Fruit fly (Drosophila melanogaster) whole organism, embryonic: ENCODE data around the gene CG31139.
A peak's percentile ranks its signal among the peaks of the same experiment; 100 is the strongest.

ENCODE experiments used
- CG10565 ChIP-seq: fragments of 200-800 bp; sonication (Bioruptor generic); optimal IDR thresholded peaks from 3 replicates; lab custom pipeline; 2016; ENCODE audit warnings: missing biosample characterization, mild to moderate bottlenecking, missing genetic modification characterization
- CG13296 ChIP-seq: fragments of 200-800 bp; sonication (Bioruptor generic); optimal IDR thresholded peaks from 3 replicates; lab custom pipeline; 2018; ENCODE audit warnings: missing biosample characterization, mild to moderate bottlenecking, missing genetic modification characterization
- CG31388 ChIP-seq: fragments of 200-800 bp; sonication (Bioruptor generic); optimal IDR thresholded peaks from 2 replicates; lab custom pipeline; 2016; ENCODE audit warnings: missing biosample characterization, missing genetic modification characterization
- CG3995 ChIP-seq: fragments of 200-800 bp; sonication (Bioruptor generic); optimal IDR thresholded peaks from 3 replicates; lab custom pipeline; 2016; ENCODE audit warnings: missing biosample characterization, missing genetic modification characterization
- CG4424 ChIP-seq: fragments of 200-800 bp; sonication (Bioruptor generic); optimal IDR thresholded peaks from 3 replicates; lab custom pipeline; 2016; ENCODE audit warnings: missing biosample characterization, missing genetic modification characterization
- CG5953 ChIP-seq: fragments of 200-800 bp; sonication (Bioruptor generic); IDR thresholded peaks from 2 replicates; pipeline ENCODE4 v1.3.6; 2022; ENCODE audit warnings: missing biosample characterization, missing genetic modification characterization
- CG7556 ChIP-seq: fragments of 200-800 bp; sonication (Bioruptor generic); optimal IDR thresholded peaks from 2 replicates; lab custom pipeline; 2017; ENCODE audit warnings: missing biosample characterization, mild to moderate bottlenecking, missing genetic modification characterization
- CG7963 ChIP-seq: fragments of 200-800 bp; sonication (Bioruptor generic); IDR thresholded peaks from 3 replicates; pipeline ENCODE4 v1.3.6; 2022; ENCODE audit warnings: missing biosample characterization, missing genetic modification characterization; ENCODE audit not compliant: partially characterized antibody
- CG9932 ChIP-seq: fragments of 200-800 bp; sonication (Bioruptor generic); IDR thresholded peaks from 2 replicates; pipeline ENCODE4 v1.3.6; 2022; ENCODE audit warnings: missing biosample characterization, missing genetic modification characterization
- Chrac-16 ChIP-seq: fragments of 200-800 bp; sonication (Bioruptor generic); optimal IDR thresholded peaks from 3 replicates; lab custom pipeline; 2016; ENCODE audit warnings: missing biosample characterization, missing genetic modification characterization
- CkIIα-i1 ChIP-seq: fragments of 200-800 bp; sonication (Bioruptor generic); IDR thresholded peaks from 2 replicates; pipeline ENCODE4 v1.3.6; 2022; ENCODE audit warnings: missing biosample characterization, missing genetic modification characterization
- D19A ChIP-seq: fragments of 200-800 bp; optimal IDR thresholded peaks from 3 replicates; lab custom pipeline; 2019; ENCODE audit warnings: missing biosample characterization, mild to moderate bottlenecking, missing genetic modification characterization, moderate library complexity
- E2f1 ChIP-seq: fragments of 200-800 bp; sonication (Bioruptor generic); IDR thresholded peaks from 2 replicates; pipeline ENCODE4 v1.3.6; 2022; ENCODE audit warnings: missing biosample characterization, missing genetic modification characterization
- Elba2 ChIP-seq: fragments of 200-800 bp; sonication (Bioruptor generic); optimal IDR thresholded peaks from 3 replicates; lab custom pipeline; 2016; ENCODE audit warnings: missing biosample characterization, missing genetic modification characterization
- HLHmδ ChIP-seq: fragments of 200-800 bp; sonication (Bioruptor generic); optimal IDR thresholded peaks from 2 replicates; lab custom pipeline; 2018; ENCODE audit warnings: missing biosample characterization, mild to moderate bottlenecking, missing genetic modification characterization, moderate library complexity
- Hmr ChIP-seq: fragments of 200-800 bp; sonication (Bioruptor generic); optimal IDR thresholded peaks from 3 replicates; lab custom pipeline; 2017; ENCODE audit warnings: mild to moderate bottlenecking, missing biosample characterization, missing genetic modification reagents, missing genetic modification characterization
- Hr39 ChIP-seq: fragments of >200 bp; optimal IDR thresholded peaks from 2 replicates; lab custom pipeline; 2017
- Lim3 ChIP-seq: fragments of 200-800 bp; sonication (Bioruptor generic); IDR thresholded peaks from 2 replicates; pipeline ENCODE4 v1.3.6; 2022; ENCODE audit warnings: missing biosample characterization, missing genetic modification characterization
- NfI ChIP-seq: fragments of 200-800 bp; sonication (Bioruptor generic); optimal IDR thresholded peaks from 3 replicates; lab custom pipeline; 2018; ENCODE audit warnings: missing biosample characterization, mild to moderate bottlenecking, missing genetic modification characterization, moderate library complexity
- Oli ChIP-seq: fragments of 200-800 bp; sonication (Bioruptor generic); optimal IDR thresholded peaks from 2 replicates; lab custom pipeline; 2018; ENCODE audit warnings: missing biosample characterization, mild to moderate bottlenecking, missing genetic modification characterization, moderate library complexity
- Optix ChIP-seq: fragments of 200-800 bp; sonication (Bioruptor generic); IDR thresholded peaks from 3 replicates; pipeline ENCODE4 v1.3.6; 2022; ENCODE audit warnings: missing biosample characterization, missing genetic modification characterization
- Rx ChIP-seq: fragments of 200-800 bp; sonication (Bioruptor generic); IDR thresholded peaks from 2 replicates; pipeline ENCODE4 v1.3.6; 2022; ENCODE audit warnings: missing biosample characterization, missing genetic modification characterization
- Sin3A ChIP-seq: fragments of >200 bp; optimal IDR thresholded peaks from 2 replicates; lab custom pipeline; 2018
- YL-1 ChIP-seq: fragments of 200-800 bp; sonication (Bioruptor generic); optimal IDR thresholded peaks from 3 replicates; lab custom pipeline; 2017; ENCODE audit warnings: missing biosample characterization, mild to moderate bottlenecking, missing genetic modification characterization
- disco-r ChIP-seq: fragments of 200-800 bp; sonication (Bioruptor generic); optimal IDR thresholded peaks from 2 replicates; lab custom pipeline; 2016; ENCODE audit warnings: missing biosample characterization, missing genetic modification characterization
- dm ChIP-seq: fragments of 200-800 bp; sonication (Bioruptor generic); optimal IDR thresholded peaks from 3 replicates; lab custom pipeline; 2016; ENCODE audit warnings: missing biosample characterization, missing genetic modification characterization
- exex ChIP-seq: fragments of 200-800 bp; sonication (Bioruptor generic); optimal IDR thresholded peaks from 4 replicates; lab custom pipeline; 2018; ENCODE audit warnings: missing biosample characterization, mild to moderate bottlenecking, missing genetic modification characterization, moderate library complexity
- eyg ChIP-seq: fragments of 200-800 bp; sonication (Bioruptor generic); optimal IDR thresholded peaks from 3 replicates; lab custom pipeline; 2016; ENCODE audit warnings: missing biosample characterization, missing genetic modification characterization
- fd64A ChIP-seq: fragments of 200-800 bp; sonication (Bioruptor generic); optimal IDR thresholded peaks from 3 replicates; lab custom pipeline; 2018; ENCODE audit warnings: missing biosample characterization, mild to moderate bottlenecking, missing genetic modification characterization
- gcm2 ChIP-seq: fragments of 200-800 bp; sonication (Bioruptor generic); optimal IDR thresholded peaks from 2 replicates; lab custom pipeline; 2016; ENCODE audit warnings: missing biosample characterization, missing genetic modification characterization
- gsb ChIP-seq: fragments of 200-800 bp; sonication (Bioruptor generic); IDR thresholded peaks from 2 replicates; pipeline ENCODE4 v1.3.6; 2022; ENCODE audit warnings: missing biosample characterization, missing genetic modification characterization
- ham ChIP-seq: fragments of 200-800 bp; sonication (Bioruptor generic); IDR thresholded peaks from 2 replicates; pipeline ENCODE4 v1.3.6; 2022; ENCODE audit warnings: missing biosample characterization, missing genetic modification characterization
- ind ChIP-seq: fragments of 200-800 bp; sonication (Bioruptor generic); optimal IDR thresholded peaks from 3 replicates; lab custom pipeline; 2016; ENCODE audit warnings: missing biosample characterization, missing genetic modification characterization
- inv ChIP-seq: fragments of 200-800 bp; sonication (Bioruptor generic); IDR thresholded peaks from 2 replicates; pipeline ENCODE4 v1.3.6; 2022; ENCODE audit warnings: missing biosample characterization, missing genetic modification characterization; ENCODE audit not compliant: partially characterized antibody
- jigr1 ChIP-seq: fragments of 200-800 bp; sonication (Bioruptor generic); IDR thresholded peaks from 3 replicates; pipeline ENCODE4 v1.3.6; 2022; ENCODE audit warnings: missing biosample characterization, missing genetic modification characterization
- lola ChIP-seq, 3 experiments: fragments of >200 bp in 2 of 3; fragments of 200-800 bp in 1 of 3; sonication (Bioruptor generic) in 1 of 3; optimal IDR thresholded peaks; 2 replicates each; lab custom pipeline; 2017 to 2019; ENCODE audit warnings: missing biosample characterization in 3 of 3, missing genetic modification characterization in 3 of 3, mild to moderate bottlenecking in 1 of 3, moderate library complexity in 1 of 3
- luna ChIP-seq: fragments of 200-800 bp; sonication (Bioruptor generic); optimal IDR thresholded peaks from 2 replicates; lab custom pipeline; 2016; ENCODE audit warnings: missing biosample characterization, missing genetic modification characterization
- nau ChIP-seq: fragments of 200-800 bp; sonication (Bioruptor generic); optimal IDR thresholded peaks from 3 replicates; lab custom pipeline; 2017; ENCODE audit warnings: missing biosample characterization, mild to moderate bottlenecking, missing genetic modification characterization, missing genetic modification reagents
- oc ChIP-seq: fragments of 200-800 bp; sonication (Bioruptor generic); optimal IDR thresholded peaks from 2 replicates; lab custom pipeline; 2018; ENCODE audit warnings: missing biosample characterization, mild to moderate bottlenecking, missing genetic modification characterization, moderate library complexity
- odd ChIP-seq: fragments of 200-800 bp; sonication (Bioruptor generic); optimal IDR thresholded peaks from 2 replicates; lab custom pipeline; 2017; ENCODE audit warnings: missing biosample characterization, mild to moderate bottlenecking, missing genetic modification characterization
- otp ChIP-seq: fragments of 200-800 bp; sonication (Bioruptor generic); IDR thresholded peaks from 3 replicates; pipeline ENCODE4, ENCODE4 v1.3.6; 2022; ENCODE audit warnings: missing biosample characterization, missing genetic modification characterization
- pan ChIP-seq, 4 experiments: fragments of >200 bp in 3 of 4; fragments of 200-800 bp in 1 of 4; sonication (Bioruptor generic) in 1 of 4; optimal IDR thresholded peaks in 3 of 4; IDR thresholded peaks in 1 of 4; 2 replicates each; pipeline versions ENCODE4 v1.3.6 to Lab custom; 2017 to 2022; ENCODE audit warnings: missing biosample characterization in 2 of 4, missing genetic modification characterization in 2 of 4, mixed read lengths in 1 of 4
- pho ChIP-seq: fragments of 200-800 bp; sonication (Bioruptor generic); optimal IDR thresholded peaks from 2 replicates; lab custom pipeline; 2016; ENCODE audit warnings: missing biosample characterization, missing genetic modification characterization
- sc ChIP-seq, 3 experiments: fragments of >200 bp in 2 of 3; fragments of 200-800 bp in 1 of 3; sonication (Bioruptor generic) in 1 of 3; optimal IDR thresholded peaks; 2 replicates in 2 of 3; 3 replicates in 1 of 3; lab custom pipeline; 2017; ENCODE audit warnings: mild to moderate bottlenecking in 1 of 3, missing biosample characterization in 1 of 3, missing genetic modification characterization in 1 of 3, missing genetic modification reagents in 1 of 3
- schlank ChIP-seq: fragments of 200-800 bp; sonication (Bioruptor generic); optimal IDR thresholded peaks from 2 replicates; lab custom pipeline; 2018; ENCODE audit warnings: missing biosample characterization, mild to moderate bottlenecking, missing genetic modification characterization
- slp2 ChIP-seq: fragments of 200-800 bp; sonication (Bioruptor generic); optimal IDR thresholded peaks from 2 replicates; lab custom pipeline; 2016; ENCODE audit warnings: missing biosample characterization, missing genetic modification characterization
- tin ChIP-seq: fragments of 200-800 bp; sonication (Bioruptor generic); optimal IDR thresholded peaks from 3 replicates; lab custom pipeline; 2016; ENCODE audit warnings: missing biosample characterization, missing genetic modification characterization
- vfl ChIP-seq: fragments of 200-800 bp; sonication (Bioruptor generic); optimal IDR thresholded peaks from 2 replicates; lab custom pipeline; 2016; ENCODE audit warnings: missing biosample characterization, missing genetic modification characterization
- zfh2 ChIP-seq: fragments of 200-800 bp; sonication (Bioruptor generic); optimal IDR thresholded peaks from 2 replicates; lab custom pipeline; 2016; ENCODE audit warnings: missing biosample characterization, missing genetic modification characterization

The CG31139 gene

dm6 chr3R:22724149-22724973 lies 24.5 kb downstream of the CG31139 start, which contains the start of gene Irp-1A (continued):
- TF ChIP-seq fd64A (no peak), NfI (GFP tag; lab: Kevin White, UChicago) (peak; percentile 62), CG9932 (peak; percentile 84), Hr39 (lab: Kevin White, UChicago) (no peak), gsb (GFP tag; lab: Robert Waterston, UW) (peak; percentile 51; the same call in 1 of the 2 replicates), ham (no peak), jigr1 (GFP tag; lab: Robert Waterston, UW) (no peak), CG5953 (no peak), CG4424 (GFP tag; lab: Kevin White, UChicago) (peak; percentile 74), D19A (peak; percentile 78), Lim3 (GFP tag; lab: Robert Waterston, UW) (no peak), sc (optimal IDR thresholded peaks at IDR 0.05; lab: Kevin White, UChicago) (no peak), sc (GFP tag; optimal IDR thresholded peaks at IDR 0.05; lab: Kevin White, UChicago) (no peak), schlank (tag; lab: Kevin White, UChicago) (peak; percentile 21), E2f1 (GFP tag; lab: Robert Waterston, UW) (peak; percentile 84), nau (GFP tag; lab: Kevin White, UChicago) (peak; percentile 11), slp2 (GFP tag; lab: Kevin White, UChicago) (no peak), CG7963 (GFP tag; lab: Robert Waterston, UW) (peak; percentile 65), gcm2 (GFP tag; lab: Kevin White, UChicago) (peak; percentile 3), otp (GFP tag; lab: Robert Waterston, UW) (no peak), dm (GFP tag; lab: Kevin White, UChicago) (peak; percentile 35), Chrac-16 (GFP tag; lab: Kevin White, UChicago) (peak; percentile 57), Hmr (GFP tag; lab: Kevin White, UChicago) (peak; percentile 77), tin (GFP tag; lab: Kevin White, UChicago) (peak; percentile 55), lola (GFP tag; optimal IDR thresholded peaks at IDR 0.05; lab: Kevin White, UChicago) (peak in 1 of 3 experiments; percentile 71), zfh2 (GFP tag; lab: Kevin White, UChicago) (peak; percentile 14), exex (peak; percentile 67), pan (optimal IDR thresholded peaks at IDR 0.05; lab: Kevin White, UChicago) (no peak), pan (GFP tag; optimal IDR thresholded peaks at IDR 0.05 in 1 of 2, IDR thresholded peaks at IDR 0.05 in 1 of 2) (peak in 1 of 2 experiments; percentile 84), Sin3A (lab: Kevin White, UChicago) (peak; percentile 2), luna (GFP tag; lab: Kevin White, UChicago) (no peak), CG7556 (peak; percentile 77), pho (GFP tag; lab: Kevin White, UChicago) (peak; percentile 52), ind (peak; percentile 58), YL-1 (GFP tag; lab: Kevin White, UChicago) (peak; percentile 83), Oli (tag; lab: Kevin White, UChicago) (peak; percentile 58), oc (peak; percentile 78), disco-r (GFP tag; lab: Kevin White, UChicago) (no peak), Rx (GFP tag; lab: Robert Waterston, UW) (no peak), vfl (peak; percentile 23), inv (GFP tag; lab: Robert Waterston, UW) (peak; percentile 72), Optix (no peak), CkIIα-i1 (GFP tag; lab: Robert Waterston, UW) (no peak), CG31388 (GFP tag; lab: Kevin White, UChicago) (peak; percentile 31), odd (GFP tag; lab: Kevin White, UChicago) (peak; percentile 47), CG10565 (GFP tag; lab: Kevin White, UChicago) (no peak), HLHmδ (no peak), Elba2 (GFP tag; lab: Kevin White, UChicago) (no peak), CG3995 (GFP tag; lab: Kevin White, UChicago) (peak; percentile 61), eyg (GFP tag; lab: Kevin White, UChicago) (no peak), CG13296 (GFP tag; lab: Kevin White, UChicago) (peak; percentile 85)
